Fruit fly (Drosophila melanogaster) S2 (cell line): ENCODE data around the gene CG34280.

ENCODE experiments used
- CG8478 ChIP-seq: fragments of >200 bp; optimal IDR thresholded peaks from 2 replicates; lab custom pipeline; 2018
- CTCF ChIP-seq, 2 experiments: fragments of >200 bp; optimal IDR thresholded peaks; 2 replicates each; lab custom pipeline; 2018

- TF ChIP-seq CG8478 (lab: Kevin White, UChicago) (no peak), CTCF (optimal IDR thresholded peaks at IDR 0.05; lab: Kevin White, UChicago) (no peak)
Observed at dm6 chr3R:17394318-17395188, 9.0 kb downstream of the CG34280 start, which contains the start of gene CREG.
